Fruit fly (Drosophila melanogaster) whole organism, embryonic: ENCODE measurements around the gene CG32182.

Source experiments
- Antp ChIP-seq: fragments of 200-800 bp; sonication (Bioruptor generic); optimal IDR thresholded peaks from 3 replicates; lab custom pipeline; 2016; ENCODE audit warnings: missing biosample characterization, missing genetic modification characterization
- B-H2 ChIP-seq: fragments of 200-800 bp; sonication (Bioruptor generic); optimal IDR thresholded peaks from 2 replicates; lab custom pipeline; 2018; ENCODE audit warnings: missing biosample characterization, mild to moderate bottlenecking, missing genetic modification characterization
- CG1024 ChIP-seq: fragments of 200-800 bp; sonication (Bioruptor generic); IDR thresholded peaks from 2 replicates; pipeline ENCODE4 v1.3.6; 2022; ENCODE audit warnings: missing biosample characterization, missing genetic modification characterization
- CG10366 ChIP-seq: fragments of 200-800 bp; sonication (Bioruptor generic); IDR thresholded peaks from 2 replicates; pipeline ENCODE4 v1.3.6; 2022; ENCODE audit warnings: missing biosample characterization, missing genetic modification characterization
- CG10431 ChIP-seq: fragments of 200-800 bp; sonication (Bioruptor generic); optimal IDR thresholded peaks from 3 replicates; lab custom pipeline; 2018; ENCODE audit warnings: missing biosample characterization, mild to moderate bottlenecking, missing genetic modification characterization
- CG10654 ChIP-seq: fragments of 200-800 bp; sonication (Bioruptor generic); optimal IDR thresholded peaks from 2 replicates; lab custom pipeline; 2016; ENCODE audit warnings: missing biosample characterization, missing genetic modification characterization
- CG12659 ChIP-seq: fragments of 200-800 bp; sonication (Bioruptor generic); optimal IDR thresholded peaks from 3 replicates; lab custom pipeline; 2017; ENCODE audit warnings: mild to moderate bottlenecking, missing biosample characterization, missing genetic modification reagents, missing genetic modification characterization
- CG13424 ChIP-seq: fragments of 200-800 bp; sonication (Bioruptor generic); optimal IDR thresholded peaks from 2 replicates; lab custom pipeline; 2019; ENCODE audit warnings: missing biosample characterization, mild to moderate bottlenecking, missing genetic modification characterization, moderate library complexity
- CG13624 ChIP-seq: fragments of 200-800 bp; sonication (Bioruptor generic); optimal IDR thresholded peaks from 2 replicates; lab custom pipeline; 2016; ENCODE audit warnings: missing biosample characterization, missing genetic modification characterization
- CG1529 ChIP-seq: fragments of 200-800 bp; sonication (Bioruptor generic); optimal IDR thresholded peaks from 3 replicates; lab custom pipeline; 2018; ENCODE audit warnings: missing biosample characterization, missing genetic modification characterization
- CG15479 ChIP-seq: fragments of 200-800 bp; sonication (Bioruptor generic); optimal IDR thresholded peaks from 3 replicates; lab custom pipeline; 2019; ENCODE audit warnings: missing biosample characterization, mild to moderate bottlenecking, missing genetic modification characterization, moderate library complexity
- CG16815 ChIP-seq: fragments of 200-800 bp; sonication (Bioruptor generic); optimal IDR thresholded peaks from 3 replicates; lab custom pipeline; 2017; ENCODE audit warnings: missing biosample characterization, mild to moderate bottlenecking, missing genetic modification characterization
- CG17359 ChIP-seq: fragments of 200-800 bp; sonication (Bioruptor generic); optimal IDR thresholded peaks from 3 replicates; lab custom pipeline; 2018; ENCODE audit warnings: missing biosample characterization, mild to moderate bottlenecking, missing genetic modification characterization, moderate library complexity
- CG18599 ChIP-seq: fragments of 200-800 bp; sonication (Bioruptor generic); optimal IDR thresholded peaks from 3 replicates; lab custom pipeline; 2017; ENCODE audit warnings: missing biosample characterization, missing genetic modification characterization, mild to moderate bottlenecking, moderate library complexity, missing genetic modification reagents
- CG2116 ChIP-seq: fragments of 200-800 bp; sonication (Bioruptor generic); optimal IDR thresholded peaks from 3 replicates; lab custom pipeline; 2018; ENCODE audit warnings: missing biosample characterization, mild to moderate bottlenecking, missing genetic modification characterization
- CG2120 ChIP-seq: fragments of 200-800 bp; sonication (Bioruptor generic); optimal IDR thresholded peaks from 3 replicates; lab custom pipeline; 2016; ENCODE audit warnings: missing biosample characterization, missing genetic modification characterization
- CG30403 ChIP-seq: fragments of 200-800 bp; sonication (Bioruptor generic); optimal IDR thresholded peaks from 3 replicates; lab custom pipeline; 2016; ENCODE audit warnings: missing biosample characterization, missing genetic modification characterization
- CG30431 ChIP-seq: fragments of 200-800 bp; sonication (Bioruptor generic); optimal IDR thresholded peaks from 2 replicates; lab custom pipeline; 2017; ENCODE audit warnings: missing biosample characterization, missing genetic modification characterization
- CG4820 ChIP-seq: fragments of 200-800 bp; sonication (Bioruptor generic); optimal IDR thresholded peaks from 3 replicates; lab custom pipeline; 2016; ENCODE audit warnings: missing biosample characterization, missing genetic modification characterization
- CG5953 ChIP-seq: fragments of 200-800 bp; sonication (Bioruptor generic); IDR thresholded peaks from 2 replicates; pipeline ENCODE4 v1.3.6; 2022; ENCODE audit warnings: missing biosample characterization, missing genetic modification characterization
- CG7357 ChIP-seq: fragments of 200-800 bp; sonication (Bioruptor generic); IDR thresholded peaks from 3 replicates; pipeline ENCODE4 v1.3.6; 2022; ENCODE audit warnings: missing biosample characterization, missing genetic modification characterization
- CG7745 ChIP-seq: fragments of 200-800 bp; sonication (Bioruptor generic); optimal IDR thresholded peaks from 2 replicates; lab custom pipeline; 2018; ENCODE audit warnings: missing biosample characterization, mild to moderate bottlenecking, missing genetic modification characterization, moderate library complexity
- Drgx ChIP-seq: fragments of 200-800 bp; sonication (Bioruptor generic); IDR thresholded peaks from 2 replicates; pipeline ENCODE4 v1.3.6; 2022; ENCODE audit warnings: missing biosample characterization, missing genetic modification characterization
- Hr3 ChIP-seq: fragments of 200-800 bp; sonication (Bioruptor generic); optimal IDR thresholded peaks from 3 replicates; lab custom pipeline; 2016; ENCODE audit warnings: missing biosample characterization, missing genetic modification characterization
- Hsf ChIP-seq: fragments of 200-800 bp; sonication (Bioruptor generic); optimal IDR thresholded peaks from 3 replicates; lab custom pipeline; 2016; ENCODE audit warnings: missing biosample characterization, missing genetic modification characterization
- Lhr ChIP-seq: fragments of 200-800 bp; sonication (Bioruptor generic); optimal IDR thresholded peaks from 3 replicates; lab custom pipeline; 2017; ENCODE audit warnings: mild to moderate bottlenecking, missing biosample characterization, missing genetic modification reagents, missing genetic modification characterization
- MESR4 ChIP-seq: fragments of 200-800 bp; sonication (Bioruptor generic); optimal IDR thresholded peaks from 2 replicates; lab custom pipeline; 2018; ENCODE audit warnings: missing biosample characterization, mild to moderate bottlenecking, missing genetic modification characterization, moderate library complexity
- Max ChIP-seq: fragments of 200-800 bp; sonication (Bioruptor generic); optimal IDR thresholded peaks from 2 replicates; lab custom pipeline; 2016; ENCODE audit warnings: missing biosample characterization, mild to moderate bottlenecking, missing genetic modification characterization
- Mrtf ChIP-seq: fragments of 200-800 bp; sonication (Bioruptor generic); IDR thresholded peaks from 3 replicates; pipeline ENCODE4 v1.3.6; 2022; ENCODE audit warnings: missing biosample characterization, missing genetic modification characterization
- Myb ChIP-seq: fragments of 200-800 bp; sonication (Bioruptor generic); optimal IDR thresholded peaks from 2 replicates; lab custom pipeline; 2016; ENCODE audit warnings: missing biosample characterization, missing genetic modification characterization
- Opbp ChIP-seq: fragments of 200-800 bp; sonication (Bioruptor generic); IDR thresholded peaks from 3 replicates; pipeline ENCODE4 v1.3.6; 2022; ENCODE audit warnings: missing biosample characterization, missing genetic modification characterization; ENCODE audit not compliant: partially characterized antibody
- PHDP ChIP-seq: fragments of 200-800 bp; sonication (Bioruptor generic); optimal IDR thresholded peaks from 3 replicates; lab custom pipeline; 2018; ENCODE audit warnings: missing biosample characterization, mild to moderate bottlenecking, missing genetic modification characterization, moderate library complexity
- Ravus ChIP-seq: fragments of 200-800 bp; sonication (Bioruptor generic); IDR thresholded peaks from 2 replicates; pipeline ENCODE4 v1.3.6; 2022; ENCODE audit warnings: missing biosample characterization, missing genetic modification characterization
- Sox102F ChIP-seq: fragments of 200-800 bp; sonication (Bioruptor generic); optimal IDR thresholded peaks from 2 replicates; lab custom pipeline; 2018; ENCODE audit warnings: missing biosample characterization, mild to moderate bottlenecking, missing genetic modification characterization, moderate library complexity
- Usf ChIP-seq: fragments of 200-800 bp; sonication (Bioruptor generic); optimal IDR thresholded peaks from 2 replicates; lab custom pipeline; 2017; ENCODE audit warnings: missing genotype, missing biosample characterization, missing genetic modification characterization
- Vsx1 ChIP-seq: fragments of 200-800 bp; sonication (Bioruptor generic); optimal IDR thresholded peaks from 2 replicates; lab custom pipeline; 2017; ENCODE audit warnings: missing biosample characterization, mild to moderate bottlenecking, missing genetic modification characterization, missing genetic modification reagents
- YL-1 ChIP-seq: fragments of 200-800 bp; sonication (Bioruptor generic); optimal IDR thresholded peaks from 3 replicates; lab custom pipeline; 2017; ENCODE audit warnings: missing biosample characterization, mild to moderate bottlenecking, missing genetic modification characterization
- ac ChIP-seq: fragments of 200-800 bp; sonication (Bioruptor generic); optimal IDR thresholded peaks from 3 replicates; lab custom pipeline; 2017; ENCODE audit warnings: missing biosample characterization, mild to moderate bottlenecking, missing genetic modification characterization
- ase ChIP-seq: fragments of 200-800 bp; sonication (Bioruptor generic); IDR thresholded peaks from 3 replicates; pipeline ENCODE4 v1.3.6; 2022; ENCODE audit warnings: missing biosample characterization, missing genetic modification characterization
- ash1 ChIP-seq: fragments of 200-800 bp; sonication (Bioruptor generic); optimal IDR thresholded peaks from 2 replicates; lab custom pipeline; 2018; ENCODE audit warnings: missing biosample characterization, mild to moderate bottlenecking, missing genetic modification characterization
- cas ChIP-seq: fragments of 200-800 bp; sonication (Bioruptor generic); IDR thresholded peaks from 2 replicates; pipeline ENCODE4 v1.3.6; 2022; ENCODE audit warnings: missing biosample characterization, missing genetic modification characterization
- ci ChIP-seq: fragments of 200-800 bp; sonication (Bioruptor generic); IDR thresholded peaks from 3 replicates; pipeline ENCODE4 v1.3.6; 2022; ENCODE audit warnings: missing biosample characterization, missing genetic modification characterization
- exex ChIP-seq: fragments of 200-800 bp; sonication (Bioruptor generic); optimal IDR thresholded peaks from 4 replicates; lab custom pipeline; 2018; ENCODE audit warnings: missing biosample characterization, mild to moderate bottlenecking, missing genetic modification characterization, moderate library complexity
- nau ChIP-seq: fragments of 200-800 bp; sonication (Bioruptor generic); optimal IDR thresholded peaks from 3 replicates; lab custom pipeline; 2017; ENCODE audit warnings: missing biosample characterization, mild to moderate bottlenecking, missing genetic modification characterization, missing genetic modification reagents
- p53 ChIP-seq: fragments of 200-800 bp; sonication (Bioruptor generic); optimal IDR thresholded peaks from 2 replicates; lab custom pipeline; 2016; ENCODE audit warnings: missing biosample characterization, missing genetic modification characterization
- phol ChIP-seq: fragments of 200-800 bp; sonication (Bioruptor generic); optimal IDR thresholded peaks from 3 replicates; lab custom pipeline; 2018; ENCODE audit warnings: missing biosample characterization, mild to moderate bottlenecking, missing genetic modification characterization, moderate library complexity
- sens ChIP-seq: fragments of 200-800 bp; sonication (Bioruptor generic); peaks from one replicate; lab custom pipeline; 2016; ENCODE audit warnings: missing biosample characterization, missing genetic modification characterization
- ssp ChIP-seq: fragments of 200-800 bp; sonication (Bioruptor generic); IDR thresholded peaks from 2 replicates; pipeline ENCODE4 v1.3.6; 2022; ENCODE audit warnings: missing biosample characterization, missing genetic modification characterization
- stwl ChIP-seq: fragments of 200-800 bp; sonication (Bioruptor generic); optimal IDR thresholded peaks from 3 replicates; lab custom pipeline; 2018; ENCODE audit warnings: missing biosample characterization, mild to moderate bottlenecking, missing genetic modification characterization, moderate library complexity
- unpg ChIP-seq: fragments of 200-800 bp; sonication (Bioruptor generic); optimal IDR thresholded peaks from 3 replicates; lab custom pipeline; 2018; ENCODE audit warnings: missing biosample characterization, mild to moderate bottlenecking, missing genetic modification characterization, moderate library complexity
- zen ChIP-seq: fragments of 200-800 bp; sonication (Bioruptor generic); optimal IDR thresholded peaks from 3 replicates; lab custom pipeline; 2018; ENCODE audit warnings: missing biosample characterization, mild to moderate bottlenecking, missing genetic modification characterization, moderate library complexity

CG32182 gene

DNA sequence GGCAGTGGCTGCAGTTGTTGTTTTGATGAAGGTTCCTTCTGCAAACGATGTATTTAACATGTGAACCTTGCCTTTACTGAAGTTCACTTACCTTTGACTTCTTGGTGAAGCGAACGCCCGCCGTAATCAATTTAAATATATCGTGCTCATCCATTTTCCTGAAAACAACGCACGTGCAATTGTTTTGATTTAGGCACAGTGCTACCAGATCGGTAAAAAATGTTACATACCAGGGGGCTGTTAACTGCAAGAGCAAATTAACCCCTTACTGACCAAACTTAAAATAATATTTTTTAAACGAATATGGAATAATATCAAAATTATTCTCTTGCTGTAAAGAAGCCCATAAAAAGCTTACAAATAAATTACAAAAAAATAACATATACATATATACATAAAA is 46.6 kb downstream of the CG32182 start, which contains the start of gene ais (continued):
- TF ChIP-seq phol (peak; percentile 22), Hr3 (GFP tag; lab: Kevin White, UChicago) (no peak), sens (GFP tag; lab: Kevin White, UChicago) (peak; percentile 61), CG16815 (GFP tag; lab: Kevin White, UChicago) (no peak), Antp (no peak), Sox102F (GFP tag; lab: Kevin White, UChicago) (peak; percentile 30), CG10431 (no peak), Lhr (GFP tag; lab: Kevin White, UChicago) (peak; percentile 20), CG1024 (GFP tag; lab: Robert Waterston, UW) (no peak), ash1 (GFP tag; lab: Kevin White, UChicago) (no peak), CG30403 (GFP tag; lab: Kevin White, UChicago) (peak; percentile 40), Usf (GFP tag; lab: Kevin White, UChicago) (no peak), CG13424 (tag; lab: Kevin White, UChicago) (peak; percentile 32), CG15479 (no peak), Ravus (GFP tag; lab: Robert Waterston, UW) (no peak), CG7745 (no peak), CG30431 (no peak), Myb (GFP tag; lab: Kevin White, UChicago) (peak; percentile 32), Max (GFP tag; lab: Kevin White, UChicago) (peak; percentile 62), CG2120 (peak; percentile 50), ase (GFP tag; lab: Robert Waterston, UW) (no peak), ac (GFP tag; lab: Kevin White, UChicago) (no peak), CG4820 (GFP tag; lab: Kevin White, UChicago) (no peak), p53 (GFP tag; lab: Kevin White, UChicago) (no peak), CG5953 (GFP tag; lab: Robert Waterston, UW) (no peak), stwl (peak; percentile 63), PHDP (tag; lab: Kevin White, UChicago) (peak; percentile 22), unpg (GFP tag; lab: Kevin White, UChicago) (peak; percentile 39), nau (no peak), Drgx (GFP tag; lab: Robert Waterston, UW) (no peak), Vsx1 (GFP tag; lab: Kevin White, UChicago) (no peak), CG13624 (peak; percentile 26), CG17359 (tag; lab: Kevin White, UChicago) (peak; percentile 14), CG18599 (GFP tag; lab: Kevin White, UChicago) (no peak), Opbp (GFP tag; lab: Robert Waterston, UW) (peak; percentile 42; the same call in 1 of the 3 replicates), zen (tag; lab: Kevin White, UChicago) (peak; percentile 4), CG7357 (GFP tag; lab: Robert Waterston, UW) (no peak), cas (GFP tag; lab: Robert Waterston, UW) (no peak), Hsf (GFP tag; lab: Kevin White, UChicago) (no peak), CG2116 (GFP tag; lab: Kevin White, UChicago) (no peak), CG12659 (GFP tag; lab: Kevin White, UChicago) (peak; percentile 20), Mrtf (GFP tag; lab: Robert Waterston, UW) (no peak), CG10654 (GFP tag; lab: Kevin White, UChicago) (no peak), YL-1 (GFP tag; lab: Kevin White, UChicago) (peak; percentile 41), exex (tag; lab: Kevin White, UChicago) (no peak), MESR4 (peak; percentile 18), CG10366 (GFP tag; lab: Robert Waterston, UW) (0 out of 2 replicates have a peak, but pooled peaks have one; percentile 13), ssp (GFP tag; lab: Robert Waterston, UW) (no peak), ci (GFP tag; lab: Robert Waterston, UW) (peak; percentile 38; the same call in 1 of the 3 replicates), B-H2 (GFP tag; lab: Kevin White, UChicago) (peak; percentile 41), CG1529 (GFP tag; lab: Kevin White, UChicago) (no peak)
